Fruit fly (Drosophila melanogaster) whole organism: ENCODE data around the gene janB.
A peak's percentile ranks its signal among the peaks of the same experiment; 100 is the strongest.

Source experiments
- CG8478 ChIP-seq: fragments of >200 bp; optimal IDR thresholded peaks from 2 replicates; lab custom pipeline; 2018; ENCODE audit warnings: inconsistent platforms
- Dll ChIP-seq: fragments of >200 bp; optimal IDR thresholded peaks from 2 replicates; lab custom pipeline; 2017
- EcR ChIP-seq, 2 experiments: fragments of >200 bp; optimal IDR thresholded peaks; 2 replicates each; lab custom pipeline; 2017; ENCODE audit warnings: missing biosample characterization in 2 of 2, missing genetic modification characterization in 2 of 2, missing genetic modification reagents in 2 of 2
- pan ChIP-seq: fragments of >200 bp; optimal IDR thresholded peaks from 2 replicates; lab custom pipeline; 2017
- psq ChIP-seq: fragments of >200 bp; optimal IDR thresholded peaks from 2 replicates; lab custom pipeline; 2017
- usp ChIP-seq: fragments of >200 bp; optimal IDR thresholded peaks from 2 replicates; lab custom pipeline; 2017; ENCODE audit warnings: missing biosample characterization, missing genetic modification characterization, mixed read lengths

Gene janB

dm6 chr3R:30038628-30039027 lies at the start of gene janB:
TSS of gene janB (minus strand) at chr3R:30038728.
- no peak for TF ChIP-seq psq (lab: Kevin White, UChicago)
- no peak for TF ChIP-seq CG8478 (lab: Kevin White, UChicago)
- no peak for TF ChIP-seq EcR (GFP tag; optimal IDR thresholded peaks at IDR 0.05; lab: Kevin White, UChicago)
- TF ChIP-seq usp (GFP tag; lab: Kevin White, UChicago): no peak
- TF ChIP-seq Dll (lab: Kevin White, UChicago): no peak
- TF ChIP-seq pan: no peak

DNA sequence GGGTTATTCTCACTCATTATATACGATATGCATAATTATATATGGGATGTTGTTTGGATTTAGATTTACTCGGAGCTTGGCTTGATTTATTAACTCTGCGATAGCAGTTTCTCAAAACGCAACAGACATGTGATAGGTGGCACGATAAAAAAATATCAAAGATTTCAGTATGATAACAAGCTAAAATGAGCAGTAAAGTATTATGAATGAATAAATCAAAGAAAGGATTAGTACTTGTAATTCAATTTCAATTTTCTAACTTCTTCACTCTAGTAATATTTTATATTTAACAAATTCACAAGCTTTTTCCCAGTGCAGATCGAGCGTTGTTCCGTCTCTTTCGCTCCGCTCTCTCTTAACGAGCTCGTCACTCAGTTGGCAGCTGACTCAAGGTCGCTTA lies 45.6 kb upstream of the janB start:
- TF ChIP-seq CG8478 (lab: Kevin White, UChicago): no peak
- no peak for TF ChIP-seq psq (lab: Kevin White, UChicago)
- no peak for TF ChIP-seq EcR (GFP tag; optimal IDR thresholded peaks at IDR 0.05; lab: Kevin White, UChicago)
- no peak for TF ChIP-seq pan
- TF ChIP-seq usp (GFP tag; lab: Kevin White, UChicago): no peak
- no peak for TF ChIP-seq Dll (lab: Kevin White, UChicago)

- TF ChIP-seq EcR (GFP tag; optimal IDR thresholded peaks at IDR 0.05; lab: Kevin White, UChicago) (no peak), CG8478 (lab: Kevin White, UChicago) (no peak), psq (lab: Kevin White, UChicago) (no peak), usp (GFP tag; lab: Kevin White, UChicago) (no peak), pan (no peak), Dll (lab: Kevin White, UChicago) (no peak)
Observed at dm6 chr3R:30083215-30083614, 44.7 kb upstream of the janB start.

dm6 chr3R:30076088-30076487 lies 37.6 kb upstream of the janB start:
- no peak for TF ChIP-seq CG8478 (lab: Kevin White, UChicago)
- no peak for TF ChIP-seq usp (GFP tag; lab: Kevin White, UChicago)
- TF ChIP-seq EcR (GFP tag; optimal IDR thresholded peaks at IDR 0.05; lab: Kevin White, UChicago): peak in 1 of 2 experiments; percentile 21
- TF ChIP-seq psq (lab: Kevin White, UChicago): no peak

dm6 chr3R:30071827-30072226 lies 33.3 kb upstream of the janB start:
- no peak for TF ChIP-seq usp (GFP tag; lab: Kevin White, UChicago)
- TF ChIP-seq pan: no peak
- no peak for TF ChIP-seq EcR (GFP tag; optimal IDR thresholded peaks at IDR 0.05; lab: Kevin White, UChicago)
- no peak for TF ChIP-seq Dll (lab: Kevin White, UChicago)
- TF ChIP-seq psq (lab: Kevin White, UChicago): no peak
- TF ChIP-seq CG8478 (lab: Kevin White, UChicago): no peak

DNA sequence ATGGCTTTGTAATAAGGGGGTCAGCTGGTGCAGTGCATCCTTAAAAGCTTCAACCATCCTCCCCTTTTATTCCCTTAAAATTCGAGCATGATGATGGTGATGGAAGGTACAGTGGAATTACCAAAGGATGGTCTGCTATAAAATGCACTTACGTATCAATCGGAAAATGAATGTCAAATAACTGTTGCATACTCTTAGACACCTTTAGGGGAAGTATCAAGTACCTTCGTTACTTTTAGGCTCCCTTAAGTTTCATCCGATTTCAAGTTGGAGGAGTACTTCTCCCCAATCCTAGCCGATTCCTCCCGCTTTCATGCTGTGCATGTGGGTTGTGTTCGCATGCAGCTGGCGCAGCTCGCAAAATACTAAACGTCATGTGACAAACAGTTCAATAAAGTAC lies 31.7 kb upstream of the janB start:
- no peak for TF ChIP-seq CG8478 (lab: Kevin White, UChicago)
- no peak for TF ChIP-seq Dll (lab: Kevin White, UChicago)
- TF ChIP-seq EcR (GFP tag; optimal IDR thresholded peaks at IDR 0.05; lab: Kevin White, UChicago): no peak
- TF ChIP-seq pan: no peak
- TF ChIP-seq psq (lab: Kevin White, UChicago): no peak
- TF ChIP-seq usp (GFP tag; lab: Kevin White, UChicago): no peak

DNA sequence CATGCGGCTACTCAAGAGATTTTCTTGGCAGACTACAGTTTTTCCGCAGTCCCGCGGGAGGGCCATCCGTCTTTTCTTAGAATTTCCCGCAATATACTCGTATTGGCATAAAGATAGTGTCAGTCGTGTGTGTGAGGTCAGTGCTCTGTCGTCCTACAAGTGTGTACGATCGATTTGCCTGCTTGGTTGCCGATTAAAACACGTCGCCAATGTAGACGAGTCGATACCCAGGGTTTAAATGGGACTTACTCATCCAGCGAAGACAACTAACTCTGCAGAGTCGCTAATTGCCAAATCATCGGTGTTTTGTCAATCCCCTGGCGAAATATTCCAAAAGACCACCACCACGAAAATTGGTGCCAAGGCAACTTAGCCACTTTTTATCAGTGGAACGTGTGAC lies 27.5 kb upstream of the janB start:
- peak in 1 of 2 experiments; percentile 73 for TF ChIP-seq EcR (GFP tag; optimal IDR thresholded peaks at IDR 0.05; lab: Kevin White, UChicago)
- TF ChIP-seq Dll (lab: Kevin White, UChicago): no peak
- TF ChIP-seq psq (lab: Kevin White, UChicago): no peak
- TF ChIP-seq usp (GFP tag; lab: Kevin White, UChicago): no peak
- no peak for TF ChIP-seq CG8478 (lab: Kevin White, UChicago)

dm6 chr3R:30063704-30064103 lies 25.2 kb upstream of the janB start:
- TF ChIP-seq EcR (GFP tag; optimal IDR thresholded peaks at IDR 0.05; lab: Kevin White, UChicago) (no peak), psq (lab: Kevin White, UChicago) (no peak), CG8478 (lab: Kevin White, UChicago) (no peak), Dll (lab: Kevin White, UChicago) (no peak), usp (GFP tag; lab: Kevin White, UChicago) (no peak), pan (no peak)

DNA sequence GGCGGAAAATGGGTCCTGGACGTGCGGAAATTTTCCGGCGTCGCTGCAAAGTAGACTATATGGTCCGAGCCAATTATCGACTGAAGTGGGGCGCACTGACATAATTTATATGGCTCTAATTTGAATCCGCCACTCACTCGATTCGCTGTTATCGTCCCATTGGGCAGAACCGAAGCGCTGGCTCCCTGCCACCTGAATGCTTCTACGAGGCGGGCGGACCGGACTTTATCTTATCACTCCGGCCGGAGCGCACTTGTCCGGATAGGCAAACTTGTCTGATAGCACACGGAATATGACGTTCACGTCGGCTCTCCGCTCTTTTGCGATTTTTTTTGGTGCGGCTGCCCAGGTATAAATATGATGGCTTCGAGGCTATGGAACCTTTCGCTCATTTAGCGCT lies 24.0 kb upstream of the janB start:
- TF ChIP-seq Dll (lab: Kevin White, UChicago) (no peak), EcR (GFP tag; optimal IDR thresholded peaks at IDR 0.05; lab: Kevin White, UChicago) (no peak), psq (lab: Kevin White, UChicago) (no peak), CG8478 (lab: Kevin White, UChicago) (no peak), pan (no peak), usp (GFP tag; lab: Kevin White, UChicago) (no peak)

dm6 chr3R:30061980-30062379 lies 23.5 kb upstream of the janB start:
- no peak for TF ChIP-seq psq (lab: Kevin White, UChicago)
- no peak for TF ChIP-seq Dll (lab: Kevin White, UChicago)
- no peak for TF ChIP-seq CG8478 (lab: Kevin White, UChicago)
- TF ChIP-seq usp (GFP tag; lab: Kevin White, UChicago): no peak
- TF ChIP-seq pan: no peak
- no peak for TF ChIP-seq EcR (GFP tag; optimal IDR thresholded peaks at IDR 0.05; lab: Kevin White, UChicago)

DNA sequence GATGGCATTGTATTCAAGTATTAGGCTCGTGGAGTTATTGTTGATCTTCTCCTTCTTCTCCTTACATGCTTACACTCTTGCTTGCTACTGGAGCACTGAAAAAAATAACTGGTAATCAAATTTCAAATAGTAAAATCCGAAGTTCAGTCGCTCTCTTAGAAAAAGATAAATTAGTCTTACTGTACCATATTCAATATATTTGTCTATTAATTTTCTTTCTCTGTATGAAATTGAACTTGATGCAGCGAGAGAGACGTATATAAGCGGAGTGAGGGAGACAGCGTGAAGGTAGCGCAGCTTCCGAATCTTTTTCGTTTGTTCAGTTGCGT lies 22.6 kb upstream of the janB start:
- no peak for TF ChIP-seq pan
- TF ChIP-seq usp (GFP tag; lab: Kevin White, UChicago): no peak
- no peak for TF ChIP-seq psq (lab: Kevin White, UChicago)
- no peak for TF ChIP-seq CG8478 (lab: Kevin White, UChicago)
- no peak for TF ChIP-seq EcR (GFP tag; optimal IDR thresholded peaks at IDR 0.05; lab: Kevin White, UChicago)
- TF ChIP-seq Dll (lab: Kevin White, UChicago): no peak

dm6 chr3R:30060451-30061153 lies 22.1 kb upstream of the janB start:
- TF ChIP-seq EcR (GFP tag; optimal IDR thresholded peaks at IDR 0.05; lab: Kevin White, UChicago): no peak
- TF ChIP-seq Dll (lab: Kevin White, UChicago): no peak
- TF ChIP-seq psq (lab: Kevin White, UChicago): no peak
- TF ChIP-seq usp (GFP tag; lab: Kevin White, UChicago): no peak
- no peak for TF ChIP-seq pan
- no peak for TF ChIP-seq CG8478 (lab: Kevin White, UChicago)
